Fruit fly (Drosophila melanogaster) whole organism, embryonic: Measurements from ENCODE around the gene Desat2.

ENCODE experiments used
- CG11247 ChIP-seq: fragments of 200-800 bp; sonication (Bioruptor generic); IDR thresholded peaks from 2 replicates; pipeline ENCODE4 v1.3.6; 2022; ENCODE audit warnings: missing biosample characterization, missing genetic modification characterization
- CG11398 ChIP-seq: fragments of 200-800 bp; sonication (Bioruptor generic); optimal IDR thresholded peaks from 2 replicates; lab custom pipeline; 2016; ENCODE audit warnings: missing biosample characterization, missing genetic modification characterization
- CG12236 ChIP-seq: fragments of 200-800 bp; sonication (Bioruptor generic); optimal IDR thresholded peaks from 2 replicates; lab custom pipeline; 2016; ENCODE audit warnings: missing biosample characterization, missing genetic modification characterization
- CG12744 ChIP-seq: fragments of 200-800 bp; sonication (Bioruptor generic); optimal IDR thresholded peaks from 2 replicates; lab custom pipeline; 2016; ENCODE audit warnings: missing biosample characterization, missing genetic modification characterization
- CG13424 ChIP-seq: fragments of 200-800 bp; sonication (Bioruptor generic); optimal IDR thresholded peaks from 2 replicates; lab custom pipeline; 2019; ENCODE audit warnings: missing biosample characterization, mild to moderate bottlenecking, missing genetic modification characterization, moderate library complexity
- CG14860 ChIP-seq: fragments of 200-800 bp; sonication (Bioruptor generic); IDR thresholded peaks from 3 replicates; pipeline ENCODE4 v1.3.6; 2022; ENCODE audit warnings: missing biosample characterization, missing genetic modification characterization; ENCODE audit not compliant: partially characterized antibody
- CG1603 ChIP-seq: fragments of 200-800 bp; sonication (Bioruptor generic); optimal IDR thresholded peaks from 2 replicates; lab custom pipeline; 2019; ENCODE audit warnings: missing biosample characterization, mild to moderate bottlenecking, missing genetic modification characterization, moderate library complexity
- CG17802 ChIP-seq: fragments of 200-800 bp; sonication (Bioruptor generic); optimal IDR thresholded peaks from 2 replicates; lab custom pipeline; 2018; ENCODE audit warnings: missing biosample characterization, mild to moderate bottlenecking, missing genetic modification characterization, moderate library complexity
- CG2712 ChIP-seq: fragments of 200-800 bp; optimal IDR thresholded peaks from 3 replicates; lab custom pipeline; 2019; ENCODE audit warnings: missing biosample characterization, mild to moderate bottlenecking, missing genetic modification characterization, moderate library complexity
- CG2889 ChIP-seq: fragments of 200-800 bp; sonication (Bioruptor generic); IDR thresholded peaks from 3 replicates; pipeline ENCODE4 v1.3.6; 2022; ENCODE audit warnings: missing biosample characterization, missing genetic modification characterization
- CG32767 ChIP-seq: fragments of 200-800 bp; sonication (Bioruptor generic); IDR thresholded peaks from 2 replicates; pipeline ENCODE4 v1.3.6; 2022; ENCODE audit warnings: missing biosample characterization, missing genetic modification characterization
- CG4282 ChIP-seq: fragments of 200-800 bp; sonication (Bioruptor generic); optimal IDR thresholded peaks from 2 replicates; lab custom pipeline; 2016; ENCODE audit warnings: missing biosample characterization, missing genetic modification characterization
- CG4424 ChIP-seq: fragments of 200-800 bp; sonication (Bioruptor generic); optimal IDR thresholded peaks from 3 replicates; lab custom pipeline; 2016; ENCODE audit warnings: missing biosample characterization, missing genetic modification characterization
- CG5245 ChIP-seq: fragments of 200-800 bp; sonication (Bioruptor generic); optimal IDR thresholded peaks from 3 replicates; lab custom pipeline; 2016; ENCODE audit warnings: missing biosample characterization, missing genetic modification characterization
- CG7556 ChIP-seq: fragments of 200-800 bp; sonication (Bioruptor generic); optimal IDR thresholded peaks from 2 replicates; lab custom pipeline; 2017; ENCODE audit warnings: missing biosample characterization, mild to moderate bottlenecking, missing genetic modification characterization
- CG7745 ChIP-seq: fragments of 200-800 bp; sonication (Bioruptor generic); optimal IDR thresholded peaks from 2 replicates; lab custom pipeline; 2018; ENCODE audit warnings: missing biosample characterization, mild to moderate bottlenecking, missing genetic modification characterization, moderate library complexity
- CG7928 ChIP-seq: fragments of 200-800 bp; sonication (Bioruptor generic); optimal IDR thresholded peaks from 2 replicates; lab custom pipeline; 2017; ENCODE audit warnings: missing biosample characterization, mild to moderate bottlenecking, missing genetic modification characterization
- CG7963 ChIP-seq: fragments of 200-800 bp; sonication (Bioruptor generic); IDR thresholded peaks from 3 replicates; pipeline ENCODE4 v1.3.6; 2022; ENCODE audit warnings: missing biosample characterization, missing genetic modification characterization; ENCODE audit not compliant: partially characterized antibody
- D ChIP-seq, 2 experiments: fragments of 200-800 bp in 1 of 2; fragments of >200 bp in 1 of 2; sonication (Bioruptor generic) in 1 of 2; optimal IDR thresholded peaks; 2 replicates in 1 of 2; 3 replicates in 1 of 2; lab custom pipeline; 2017; ENCODE audit warnings: mild to moderate bottlenecking in 1 of 2, missing biosample characterization in 1 of 2, missing genetic modification characterization in 1 of 2, missing genetic modification reagents in 1 of 2
- HLHmδ ChIP-seq: fragments of 200-800 bp; sonication (Bioruptor generic); optimal IDR thresholded peaks from 2 replicates; lab custom pipeline; 2018; ENCODE audit warnings: missing biosample characterization, mild to moderate bottlenecking, missing genetic modification characterization, moderate library complexity
- HmgD ChIP-seq: fragments of 200-800 bp; sonication (Bioruptor generic); optimal IDR thresholded peaks from 3 replicates; lab custom pipeline; 2016; ENCODE audit warnings: missing biosample characterization, missing genetic modification characterization
- NfI ChIP-seq: fragments of 200-800 bp; sonication (Bioruptor generic); optimal IDR thresholded peaks from 3 replicates; lab custom pipeline; 2018; ENCODE audit warnings: missing biosample characterization, mild to moderate bottlenecking, missing genetic modification characterization, moderate library complexity
- Oli ChIP-seq: fragments of 200-800 bp; sonication (Bioruptor generic); optimal IDR thresholded peaks from 2 replicates; lab custom pipeline; 2018; ENCODE audit warnings: missing biosample characterization, mild to moderate bottlenecking, missing genetic modification characterization, moderate library complexity
- Opbp ChIP-seq: fragments of 200-800 bp; sonication (Bioruptor generic); IDR thresholded peaks from 3 replicates; pipeline ENCODE4 v1.3.6; 2022; ENCODE audit warnings: missing biosample characterization, missing genetic modification characterization; ENCODE audit not compliant: partially characterized antibody
- Rx ChIP-seq: fragments of 200-800 bp; sonication (Bioruptor generic); IDR thresholded peaks from 2 replicates; pipeline ENCODE4 v1.3.6; 2022; ENCODE audit warnings: missing biosample characterization, missing genetic modification characterization
- Scr ChIP-seq: fragments of 200-800 bp; sonication (Bioruptor generic); IDR thresholded peaks from 2 replicates; pipeline ENCODE4 v1.3.6; 2022; ENCODE audit warnings: missing biosample characterization, missing genetic modification characterization; ENCODE audit not compliant: partially characterized antibody
- Six4 ChIP-seq: fragments of 200-800 bp; sonication (Bioruptor generic); optimal IDR thresholded peaks from 2 replicates; lab custom pipeline; 2016; ENCODE audit warnings: missing biosample characterization, missing genetic modification characterization
- Sox102F ChIP-seq: fragments of 200-800 bp; sonication (Bioruptor generic); optimal IDR thresholded peaks from 2 replicates; lab custom pipeline; 2018; ENCODE audit warnings: missing biosample characterization, mild to moderate bottlenecking, missing genetic modification characterization, moderate library complexity
- Taf1 ChIP-seq: fragments of 200-800 bp; sonication (Bioruptor generic); IDR thresholded peaks from 2 replicates; pipeline ENCODE4 v1.3.6; 2022; ENCODE audit warnings: missing biosample characterization, missing genetic modification characterization
- Trl ChIP-seq, 3 experiments: fragments of >200 bp in 2 of 3; fragments of 200-800 bp in 1 of 3; sonication (Bioruptor generic) in 1 of 3; optimal IDR thresholded peaks; 2 replicates in 1 of 3; 3 replicates in 2 of 3; lab custom pipeline; 2016 to 2017; ENCODE audit warnings: missing biosample characterization in 1 of 3, missing genetic modification characterization in 1 of 3
- ac ChIP-seq: fragments of 200-800 bp; sonication (Bioruptor generic); optimal IDR thresholded peaks from 3 replicates; lab custom pipeline; 2017; ENCODE audit warnings: missing biosample characterization, mild to moderate bottlenecking, missing genetic modification characterization
- cwo ChIP-seq: fragments of 200-800 bp; sonication (Bioruptor generic); optimal IDR thresholded peaks from 3 replicates; lab custom pipeline; 2017; ENCODE audit warnings: missing biosample characterization, missing genetic modification characterization, mild to moderate bottlenecking, moderate library complexity, missing genetic modification reagents
- da ChIP-seq: fragments of 200-800 bp; sonication (Bioruptor generic); optimal IDR thresholded peaks from 2 replicates; lab custom pipeline; 2016; ENCODE audit warnings: missing biosample characterization, missing genetic modification characterization
- dmrt11E ChIP-seq: fragments of 200-800 bp; sonication (Bioruptor generic); optimal IDR thresholded peaks from 3 replicates; lab custom pipeline; 2018; ENCODE audit warnings: missing biosample characterization, mild to moderate bottlenecking, missing genetic modification characterization, moderate library complexity
- emc ChIP-seq: fragments of 200-800 bp; sonication (Bioruptor generic); optimal IDR thresholded peaks from 2 replicates; lab custom pipeline; 2016; ENCODE audit warnings: missing biosample characterization, missing genetic modification characterization
- eve ChIP-seq, 2 experiments: fragments of >200 bp; optimal IDR thresholded peaks; 2 replicates each; lab custom pipeline; 2017; ENCODE audit warnings: missing biosample characterization in 2 of 2, missing genetic modification characterization in 2 of 2
- fd96Cb ChIP-seq: fragments of 200-800 bp; sonication (Bioruptor generic); optimal IDR thresholded peaks from 2 replicates; lab custom pipeline; 2018; ENCODE audit warnings: missing biosample characterization, mild to moderate bottlenecking, missing genetic modification characterization, moderate library complexity
- gsb ChIP-seq: fragments of 200-800 bp; sonication (Bioruptor generic); IDR thresholded peaks from 2 replicates; pipeline ENCODE4 v1.3.6; 2022; ENCODE audit warnings: missing biosample characterization, missing genetic modification characterization
- ken ChIP-seq: fragments of 200-800 bp; sonication (Bioruptor generic); IDR thresholded peaks from 3 replicates; pipeline ENCODE4 v1.3.6; 2022; ENCODE audit warnings: missing biosample characterization, missing genetic modification characterization
- knrl ChIP-seq: fragments of 200-800 bp; sonication (Bioruptor generic); IDR thresholded peaks from 3 replicates; pipeline ENCODE4 v1.3.6; 2022; ENCODE audit warnings: missing biosample characterization, missing genetic modification characterization; ENCODE audit not compliant: partially characterized antibody
- lilli ChIP-seq: fragments of 200-800 bp; sonication (Bioruptor generic); optimal IDR thresholded peaks from 3 replicates; lab custom pipeline; 2016; ENCODE audit warnings: missing biosample characterization, missing genetic modification characterization
- nom ChIP-seq: fragments of 200-800 bp; sonication (Bioruptor generic); optimal IDR thresholded peaks from 2 replicates; lab custom pipeline; 2017; ENCODE audit warnings: missing biosample characterization, missing genetic modification characterization, mild to moderate bottlenecking, moderate library complexity, missing genetic modification reagents
- oc ChIP-seq: fragments of 200-800 bp; sonication (Bioruptor generic); optimal IDR thresholded peaks from 2 replicates; lab custom pipeline; 2018; ENCODE audit warnings: missing biosample characterization, mild to moderate bottlenecking, missing genetic modification characterization, moderate library complexity
- psq ChIP-seq: fragments of 200-800 bp; sonication (Bioruptor generic); optimal IDR thresholded peaks from 2 replicates; lab custom pipeline; 2017; ENCODE audit warnings: missing biosample characterization, missing genetic modification characterization
- repo ChIP-seq: fragments of 200-800 bp; sonication (Bioruptor generic); optimal IDR thresholded peaks from 2 replicates; lab custom pipeline; 2016; ENCODE audit warnings: missing biosample characterization, missing genetic modification characterization
- schlank ChIP-seq: fragments of 200-800 bp; sonication (Bioruptor generic); optimal IDR thresholded peaks from 2 replicates; lab custom pipeline; 2018; ENCODE audit warnings: missing biosample characterization, mild to moderate bottlenecking, missing genetic modification characterization
- sim ChIP-seq: fragments of 200-800 bp; sonication (Bioruptor generic); IDR thresholded peaks from 2 replicates; pipeline ENCODE4 v1.3.6; 2022; ENCODE audit warnings: missing biosample characterization, missing genetic modification characterization
- unc-4 ChIP-seq: fragments of 200-800 bp; sonication (Bioruptor generic); IDR thresholded peaks from 2 replicates; pipeline ENCODE4 v1.3.6; 2022; ENCODE audit warnings: missing biosample characterization, missing genetic modification characterization; ENCODE audit not compliant: partially characterized antibody
- wek ChIP-seq: fragments of 200-800 bp; sonication (Bioruptor generic); optimal IDR thresholded peaks from 3 replicates; lab custom pipeline; 2018; ENCODE audit warnings: missing biosample characterization, mild to moderate bottlenecking, missing genetic modification characterization, moderate library complexity

Desat2 gene

dm6 chr3R:12422379-12422975 is 13.6 kb upstream of the Desat2 start, which contains the start of the genes Scgbeta and CG17202 (continued):
- TF ChIP-seq Taf1 (GFP tag; lab: Robert Waterston, UW) (no peak), CG7556 (GFP tag; lab: Kevin White, UChicago) (no peak), Rx (GFP tag; lab: Robert Waterston, UW) (no peak), cwo (GFP tag; lab: Kevin White, UChicago) (no peak), Opbp (0 out of 3 replicates have a peak, but pooled peaks have one; percentile 22), knrl (GFP tag; lab: Robert Waterston, UW) (peak; percentile 49; the same call in 1 of the 3 replicates), ken (GFP tag; lab: Robert Waterston, UW) (no peak), CG7928 (GFP tag; lab: Kevin White, UChicago) (peak; percentile 96), psq (GFP tag; lab: Kevin White, UChicago) (no peak), sim (GFP tag; lab: Robert Waterston, UW) (no peak), nom (GFP tag; lab: Kevin White, UChicago) (no peak), CG5245 (no peak), D (optimal IDR thresholded peaks at IDR 0.05; lab: Kevin White, UChicago) (no peak), D (GFP tag; optimal IDR thresholded peaks at IDR 0.05; lab: Kevin White, UChicago) (no peak), Trl (optimal IDR thresholded peaks at IDR 0.05; lab: Kevin White, UChicago) (no peak), Trl (GFP tag; optimal IDR thresholded peaks at IDR 0.05; lab: Kevin White, UChicago) (no peak), Six4 (GFP tag; lab: Kevin White, UChicago) (no peak), CG12236 (GFP tag; lab: Kevin White, UChicago) (no peak), da (GFP tag; lab: Kevin White, UChicago) (no peak), wek (GFP tag; lab: Kevin White, UChicago) (no peak), repo (no peak), ac (GFP tag; lab: Kevin White, UChicago) (no peak), CG7745 (tag; lab: Kevin White, UChicago) (no peak), CG11398 (peak; percentile 2), Scr (GFP tag; lab: Robert Waterston, UW) (no peak), schlank (no peak), CG13424 (peak; percentile 41), oc (tag; lab: Kevin White, UChicago) (no peak), CG1603 (tag; lab: Kevin White, UChicago) (no peak), dmrt11E (tag; lab: Kevin White, UChicago) (no peak), unc-4 (GFP tag; lab: Robert Waterston, UW) (no peak), HLHmδ (GFP tag; lab: Kevin White, UChicago) (no peak), lilli (GFP tag; lab: Kevin White, UChicago) (peak; percentile 49), gsb (GFP tag; lab: Robert Waterston, UW) (no peak), emc (GFP tag; lab: Kevin White, UChicago) (no peak), CG7963 (GFP tag; lab: Robert Waterston, UW) (no peak), CG17802 (tag; lab: Kevin White, UChicago) (no peak), CG11247 (no peak), CG2712 (tag; lab: Kevin White, UChicago) (no peak), CG2889 (GFP tag; lab: Robert Waterston, UW) (no peak), HmgD (GFP tag; lab: Kevin White, UChicago) (no peak), NfI (GFP tag; lab: Kevin White, UChicago) (no peak), CG32767 (0 out of 2 replicates have a peak, but pooled peaks have one; percentile 12), CG14860 (no peak), Oli (tag; lab: Kevin White, UChicago) (no peak), Sox102F (GFP tag; lab: Kevin White, UChicago) (no peak), CG4424 (GFP tag; lab: Kevin White, UChicago) (no peak), eve (GFP tag; optimal IDR thresholded peaks at IDR 0.05; lab: Kevin White, UChicago) (no peak), fd96Cb (tag; lab: Kevin White, UChicago) (no peak), CG12744 (peak; percentile 32), CG4282 (GFP tag; lab: Kevin White, UChicago) (no peak)
